Worm (Caenorhabditis elegans) whole organism, young adult: Measurements from ENCODE around the gene col-99.
A peak's percentile ranks its signal among the peaks of the same experiment; 100 is the strongest.

Experiments
- B0261.1 ChIP-seq: sonication (generic microtip); optimal IDR thresholded peaks from 2 replicates; lab custom pipeline; 2016; ENCODE audit warnings: mild to moderate bottlenecking, missing genetic modification characterization, moderate library complexity, missing compliant biosample characterization
- B0336.3 ChIP-seq: fragments of 200-800 bp; sonication (Bioruptor generic); IDR thresholded peaks from 2 replicates; pipeline ENCODE4 v1.3.6; 2022; ENCODE audit warnings: missing genetic modification characterization, missing compliant biosample characterization
- C06A6.2 ChIP-seq: fragments of 200-800 bp; sonication (Bioruptor generic); conservative IDR thresholded peaks from 2 replicates; pipeline ENCODE4 v1.3.6; 2022; ENCODE audit warnings: missing genetic modification characterization, missing compliant biosample characterization
- F10E7.11 ChIP-seq: sonication (generic microtip); optimal IDR thresholded peaks from 2 replicates; lab custom pipeline; 2017; ENCODE audit warnings: mild to moderate bottlenecking, missing genetic modification characterization, moderate library complexity, missing compliant biosample characterization
- F22D6.2 ChIP-seq: sonication (generic microtip); optimal IDR thresholded peaks from 2 replicates; lab custom pipeline; 2016; ENCODE audit warnings: mild to moderate bottlenecking, missing genetic modification characterization, missing compliant biosample characterization
- F39B2.1 ChIP-seq: fragments of 200-800 bp; sonication (Bioruptor generic); IDR thresholded peaks from 2 replicates; pipeline ENCODE4 v1.3.6; 2022; ENCODE audit warnings: missing genetic modification reagents, missing genetic modification characterization, missing compliant biosample characterization
- F55B11.4 ChIP-seq: sonication (generic microtip); optimal IDR thresholded peaks from 2 replicates; lab custom pipeline; 2016; ENCODE audit warnings: missing compliant biosample characterization, missing genetic modification characterization, borderline replicate concordance; ENCODE audit not compliant: insufficient read depth
- F57C9.4 ChIP-seq: sonication (generic microtip); optimal IDR thresholded peaks from 2 replicates; lab custom pipeline; 2017; ENCODE audit warnings: mild to moderate bottlenecking, missing genetic modification characterization, missing compliant biosample characterization
- T07F8.4 ChIP-seq: sonication (generic microtip); optimal IDR thresholded peaks from 2 replicates; lab custom pipeline; 2016; ENCODE audit warnings: mild to moderate bottlenecking, missing genetic modification characterization, moderate library complexity, missing compliant biosample characterization
- T26A5.8 ChIP-seq: sonication (generic microtip); optimal IDR thresholded peaks from 2 replicates; lab custom pipeline; 2016; ENCODE audit warnings: missing genetic modification characterization, missing compliant biosample characterization
- Y53F4B.3 ChIP-seq: fragments of 200-800 bp; sonication (Bioruptor generic); IDR thresholded peaks from 2 replicates; pipeline ENCODE4 v1.3.6; 2022; ENCODE audit warnings: missing genetic modification reagents, missing genetic modification characterization, missing compliant biosample characterization
- Y53G8AR.9 ChIP-seq: fragments of 200-800 bp; sonication (Bioruptor generic); conservative IDR thresholded peaks from 2 replicates; pipeline ENCODE4 v1.3.6; 2022; ENCODE audit warnings: missing genetic modification reagents, missing genetic modification characterization, missing compliant biosample characterization
- Y56A3A.18 ChIP-seq: fragments of 200-800 bp; sonication (Bioruptor generic); IDR thresholded peaks from 2 replicates; pipeline ENCODE4 v1.3.6; 2022; ENCODE audit warnings: missing genetic modification reagents, missing genetic modification characterization, missing compliant biosample characterization
- Y95B8A.8 ChIP-seq: fragments of 200-800 bp; sonication (Bioruptor generic); IDR thresholded peaks from 2 replicates; pipeline ENCODE4 v1.3.6; 2022; ENCODE audit warnings: missing genetic modification reagents, missing genetic modification characterization, missing compliant biosample characterization
- aptf-2 ChIP-seq: fragments of 200-800 bp; sonication (Bioruptor generic); conservative IDR thresholded peaks from 2 replicates; pipeline ENCODE4 v1.3.6; 2022; ENCODE audit warnings: missing genetic modification reagents, missing genetic modification characterization, missing compliant biosample characterization
- attf-3 ChIP-seq: fragments of 200-800 bp; sonication (Bioruptor generic); conservative IDR thresholded peaks from 2 replicates; pipeline ENCODE4 v1.3.6; 2022; ENCODE audit warnings: missing genetic modification reagents, missing genetic modification characterization, missing compliant biosample characterization
- cebp-2 ChIP-seq: fragments of 200-800 bp; sonication (Bioruptor generic); IDR thresholded peaks from 2 replicates; pipeline ENCODE4 v1.3.6; 2022; ENCODE audit warnings: missing genetic modification characterization, missing compliant biosample characterization
- ceh-27 ChIP-seq: fragments of 200-800 bp; sonication (Bioruptor generic); optimal IDR thresholded peaks from 2 replicates; lab custom pipeline; 2018; ENCODE audit warnings: mild to moderate bottlenecking, missing genetic modification characterization, moderate library complexity, missing compliant biosample characterization
- ceh-40 ChIP-seq: fragments of 200-800 bp; sonication (Bioruptor generic); IDR thresholded peaks from 2 replicates; pipeline ENCODE4 v1.3.6; 2022; ENCODE audit warnings: missing genetic modification characterization, missing compliant biosample characterization
- ceh-91 ChIP-seq: fragments of 200-800 bp; sonication (Bioruptor generic); IDR thresholded peaks from 2 replicates; pipeline ENCODE4 v1.3.6; 2022; ENCODE audit warnings: missing genetic modification reagents, missing genetic modification characterization, missing compliant biosample characterization
- chd-7 ChIP-seq: sonication (generic microtip); optimal IDR thresholded peaks from 2 replicates; lab custom pipeline; 2016; ENCODE audit warnings: mild to moderate bottlenecking, missing genetic modification characterization, moderate library complexity, missing compliant biosample characterization
- die-1 ChIP-seq: sonication (generic microtip); optimal IDR thresholded peaks from 2 replicates; lab custom pipeline; 2016; ENCODE audit warnings: missing genotype, mild to moderate bottlenecking, missing genetic modification characterization, missing compliant biosample characterization
- dox-1 ChIP-seq: fragments of 200-800 bp; sonication (Bioruptor generic); IDR thresholded peaks from 2 replicates; pipeline ENCODE4 v1.3.6; 2022; ENCODE audit warnings: missing genetic modification reagents, missing genetic modification characterization, missing compliant biosample characterization
- dpff-1 ChIP-seq: sonication (generic microtip); optimal IDR thresholded peaks from 2 replicates; lab custom pipeline; 2017; ENCODE audit warnings: mild to moderate bottlenecking, missing genetic modification characterization, missing compliant biosample characterization
- fkh-3 ChIP-seq: sonication (generic microtip); optimal IDR thresholded peaks from 2 replicates; lab custom pipeline; 2016; ENCODE audit warnings: mild to moderate bottlenecking, missing genetic modification characterization, missing compliant biosample characterization
- lsl-1 ChIP-seq: fragments of 200-800 bp; sonication (Bioruptor generic); optimal IDR thresholded peaks from 2 replicates; lab custom pipeline; 2018; ENCODE audit warnings: mild to moderate bottlenecking, missing genetic modification characterization, moderate library complexity, missing compliant biosample characterization
- nfyb-1 ChIP-seq: fragments of 200-800 bp; sonication (Bioruptor generic); IDR thresholded peaks from 2 replicates; pipeline ENCODE4 v1.3.6; 2022; ENCODE audit warnings: missing genetic modification reagents, missing genetic modification characterization, missing compliant biosample characterization
- nhr-120 ChIP-seq: fragments of 200-800 bp; sonication (Bioruptor generic); IDR thresholded peaks from 2 replicates; pipeline ENCODE4 v1.3.6; 2022; ENCODE audit warnings: missing genetic modification characterization, missing compliant biosample characterization
- nhr-27 ChIP-seq: fragments of 200-800 bp; sonication (Bioruptor generic); optimal IDR thresholded peaks from 2 replicates; lab custom pipeline; 2018; ENCODE audit warnings: mild to moderate bottlenecking, missing genetic modification characterization, moderate library complexity, missing compliant biosample characterization
- nhr-80 ChIP-seq: sonication (generic microtip); optimal IDR thresholded peaks from 2 replicates; lab custom pipeline; 2016; ENCODE audit warnings: missing genetic modification characterization, missing compliant biosample characterization
- pbrm-1 ChIP-seq: fragments of 200-800 bp; sonication (Bioruptor generic); IDR thresholded peaks from 2 replicates; pipeline ENCODE4 v1.3.6; 2022; ENCODE audit warnings: missing genetic modification reagents, missing genetic modification characterization, missing compliant biosample characterization
- sdz-38 ChIP-seq: sonication (generic microtip); optimal IDR thresholded peaks from 2 replicates; lab custom pipeline; 2016; ENCODE audit warnings: missing genotype, missing genetic modification characterization, missing compliant biosample characterization
- snpc-3.4 ChIP-seq: sonication (generic microtip); optimal IDR thresholded peaks from 2 replicates; lab custom pipeline; 2017; ENCODE audit warnings: missing genetic modification characterization, mild to moderate bottlenecking, missing compliant biosample characterization, antibody characterized with exemption, moderate library complexity, missing genotype, missing genetic modification reagents
- snpc-4 ChIP-seq, 5 experiments: fragments of 150-350 bp in 1 of 5; sonication (generic microtip) in 4 of 5; optimal IDR thresholded peaks; 2 replicates each; lab custom pipeline; 2014 to 2018; ENCODE audit warnings: missing genetic modification characterization in 5 of 5, missing biosample characterization in 3 of 5, antibody characterized with exemption in 2 of 5, mild to moderate bottlenecking in 2 of 5, missing compliant biosample characterization in 2 of 5, missing genotype in 2 of 5, moderate library complexity in 2 of 5, missing genetic modification reagents in 1 of 5
- tbp1 ChIP-seq: fragments of 200-800 bp; sonication (Bioruptor generic); optimal IDR thresholded peaks from 2 replicates; lab custom pipeline; 2018; ENCODE audit warnings: mild to moderate bottlenecking, missing genetic modification characterization, missing compliant biosample characterization
- zfh-2 ChIP-seq: fragments of 200-800 bp; sonication (Bioruptor generic); conservative IDR thresholded peaks from 2 replicates; pipeline ENCODE4 v1.3.6; 2022; ENCODE audit warnings: missing genetic modification reagents, missing genetic modification characterization, missing compliant biosample characterization
- zim-3 ChIP-seq: sonication (generic microtip); optimal IDR thresholded peaks from 2 replicates; lab custom pipeline; 2017; ENCODE audit warnings: mild to moderate bottlenecking, missing genetic modification characterization, moderate library complexity, missing compliant biosample characterization
- ztf-3 ChIP-seq: fragments of 200-800 bp; sonication (Bioruptor generic); optimal IDR thresholded peaks from 2 replicates; lab custom pipeline; 2018; ENCODE audit warnings: mild to moderate bottlenecking, missing genetic modification characterization, missing compliant biosample characterization
- ztf-6 ChIP-seq: fragments of 200-800 bp; sonication (Bioruptor generic); IDR thresholded peaks from 2 replicates; pipeline ENCODE4 v1.3.6; 2022; ENCODE audit warnings: missing genetic modification reagents, missing genetic modification characterization, missing compliant biosample characterization

The col-99 gene

DNA sequence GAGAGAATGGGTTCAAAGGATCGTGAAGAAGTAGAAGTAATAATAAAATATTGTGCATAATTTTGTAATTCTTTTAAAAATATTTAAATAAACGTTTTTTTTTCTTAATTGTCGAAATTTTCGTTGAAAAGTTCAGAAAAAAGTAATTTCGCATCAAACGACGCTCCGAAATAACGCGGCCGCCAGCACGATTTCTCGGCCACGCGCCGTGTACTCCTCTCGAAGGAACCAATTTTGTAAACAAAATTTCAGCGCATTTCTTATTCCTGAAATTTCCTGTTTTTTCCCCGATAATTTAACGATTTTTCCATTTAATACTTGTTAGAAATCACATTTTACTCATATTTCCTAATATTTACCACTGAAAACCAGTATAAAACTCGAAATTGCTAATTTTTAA lies 44.3 kb upstream of the col-99 start, which contains the start of gene Y38C1AA.12 (continued):
- TF ChIP-seq Y53F4B.3 (GFP tag; lab: Robert Waterston, UW) = no peak
- peak; percentile 46; the same call in 1 of the 2 replicates for TF ChIP-seq Y53G8AR.9
- peak; percentile 47 for TF ChIP-seq lsl-1 (GFP tag; lab: Kevin White, UChicago)
- TF ChIP-seq snpc-4 (GFP tag; optimal IDR thresholded peaks at IDR 0.05; lab: Kevin White, UChicago) = no peak
- peak in 2 of 4 experiments; percentile 5 to 42 for TF ChIP-seq snpc-4 (tag; optimal IDR thresholded peaks at IDR 0.05; lab: Kevin White, UChicago)
- no peak for TF ChIP-seq Y56A3A.18 (GFP tag; lab: Robert Waterston, UW)
- TF ChIP-seq T07F8.4 (tag; lab: Kevin White, UChicago) = no peak
- TF ChIP-seq F22D6.2 = peak; percentile 55
- no peak for TF ChIP-seq F55B11.4 (tag; lab: Kevin White, UChicago)
- TF ChIP-seq B0336.3 (GFP tag; lab: Robert Waterston, UW) = 0 out of 2 replicates have a peak, but pooled peaks have one; percentile 44
- no peak for TF ChIP-seq zfh-2 (GFP tag; lab: Robert Waterston, UW)
- peak; percentile 86 for TF ChIP-seq dox-1 (GFP tag; lab: Robert Waterston, UW)
- no peak for TF ChIP-seq C06A6.2 (GFP tag; lab: Robert Waterston, UW)
- no peak for TF ChIP-seq ztf-6 (GFP tag; lab: Robert Waterston, UW)
- TF ChIP-seq T26A5.8 (tag; lab: Kevin White, UChicago) = no peak
- no peak for TF ChIP-seq nhr-27
- TF ChIP-seq attf-3 = peak; percentile 94
- no peak for TF ChIP-seq F39B2.1
- no peak for TF ChIP-seq cebp-2 (GFP tag; lab: Robert Waterston, UW)
- TF ChIP-seq F57C9.4 (tag; lab: Kevin White, UChicago) = peak; percentile 31
- TF ChIP-seq B0261.1 (tag; lab: Kevin White, UChicago) = peak; percentile 3
- TF ChIP-seq ceh-91 (GFP tag; lab: Robert Waterston, UW) = peak; percentile 51
- TF ChIP-seq aptf-2 = peak; percentile 61; the same call in 1 of the 2 replicates
- peak; percentile 98 for TF ChIP-seq zim-3
- TF ChIP-seq Y95B8A.8 (GFP tag; lab: Robert Waterston, UW) = no peak
- no peak for TF ChIP-seq ztf-3
- no peak for TF ChIP-seq chd-7 (tag; lab: Kevin White, UChicago)
- TF ChIP-seq nfyb-1 = no peak
- no peak for TF ChIP-seq fkh-3 (tag; lab: Kevin White, UChicago)
- TF ChIP-seq tbp1 = peak; percentile 40
- peak; percentile 8 for TF ChIP-seq snpc-3.4 (tag; lab: Kevin White, UChicago)

DNA sequence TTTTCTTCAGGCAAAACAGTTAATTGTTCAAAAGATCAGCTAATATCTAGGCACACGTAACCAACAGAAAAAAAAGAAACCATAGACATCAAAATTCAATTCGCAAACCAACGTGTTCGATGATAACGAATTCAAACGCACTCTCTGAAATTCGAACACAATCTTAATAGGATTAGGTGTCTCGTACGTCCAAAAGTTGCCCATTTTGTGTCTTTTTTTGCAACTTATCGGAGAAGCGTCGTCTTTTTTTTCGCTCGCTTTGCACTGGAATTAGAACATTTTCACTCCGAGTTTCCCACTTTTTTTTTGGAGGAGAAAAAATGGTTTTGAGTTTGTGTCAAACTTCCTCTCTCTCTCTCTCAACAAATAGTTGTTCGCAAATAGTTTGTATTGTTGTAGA lies 41.4 kb upstream of the col-99 start:
- TF ChIP-seq die-1 (tag; lab: Kevin White, UChicago) (no peak), nhr-120 (GFP tag; lab: Robert Waterston, UW) (no peak), ceh-40 (GFP tag; lab: Robert Waterston, UW) (no peak), F10E7.11 (tag; lab: Kevin White, UChicago) (no peak), dpff-1 (tag; lab: Kevin White, UChicago) (no peak), pbrm-1 (no peak), nhr-80 (tag; lab: Kevin White, UChicago) (peak; percentile 73), sdz-38 (no peak), ceh-27 (no peak)
